Worm (Caenorhabditis elegans) whole organism, midembryonic: ENCODE results near the gene W06B4.2.

Experiments used
- T22C8.4 ChIP-seq: fragments of 200-800 bp; sonication (Bioruptor generic); IDR thresholded peaks from 2 replicates; pipeline ENCODE4 v1.3.6; 2022; ENCODE audit warnings: missing genetic modification characterization, missing compliant biosample characterization
- cog-1 ChIP-seq: sonication (generic microtip); optimal IDR thresholded peaks from 2 replicates; lab custom pipeline; 2016; ENCODE audit warnings: missing genetic modification characterization, missing compliant biosample characterization
- flt-1 ChIP-seq: fragments of 200-800 bp; sonication (Bioruptor generic); IDR thresholded peaks from 2 replicates; pipeline ENCODE4 v1.3.6; 2022; ENCODE audit warnings: missing genetic modification characterization, missing compliant biosample characterization
- klf-2 ChIP-seq: fragments of 200-800 bp; sonication (Bioruptor generic); conservative IDR thresholded peaks from 2 replicates; pipeline ENCODE4 v1.3.6; 2022; ENCODE audit warnings: missing genetic modification reagents, missing genetic modification characterization, missing compliant biosample characterization
- med-1 ChIP-seq: sonication (generic microtip); optimal IDR thresholded peaks from 2 replicates; lab custom pipeline; 2017; ENCODE audit warnings: missing genetic modification characterization, mild to moderate bottlenecking, missing compliant biosample characterization, antibody characterized with exemption, missing genetic modification reagents; ENCODE audit not compliant: insufficient read depth
- ref-1 ChIP-seq: fragments of 200-800 bp; sonication (Bioruptor generic); conservative IDR thresholded peaks from 2 replicates; pipeline ENCODE4 v1.3.6; 2022; ENCODE audit warnings: missing genetic modification reagents, missing genetic modification characterization, missing compliant biosample characterization
- tab-1 ChIP-seq: fragments of 200-800 bp; sonication (Bioruptor generic); IDR thresholded peaks from 2 replicates; pipeline ENCODE4 v1.3.6; 2022; ENCODE audit warnings: missing genetic modification characterization, missing compliant biosample characterization
- ztf-29 ChIP-seq: fragments of 200-800 bp; sonication (Bioruptor generic); IDR thresholded peaks from 2 replicates; pipeline ENCODE4 v1.3.6; 2022; ENCODE audit warnings: missing genetic modification reagents, missing genetic modification characterization, missing compliant biosample characterization

ce11 chrII:4462842-4463241, 5.1 kb upstream of the W06B4.2 start:
- TF ChIP-seq ref-1 (no peak), klf-2 (GFP tag; lab: Robert Waterston, UW) (no peak), cog-1 (tag; lab: Kevin White, UChicago) (no peak), flt-1 (GFP tag; lab: Robert Waterston, UW) (no peak), tab-1 (GFP tag; lab: Robert Waterston, UW) (no peak), T22C8.4 (no peak), ztf-29 (no peak), med-1 (GFP tag; lab: Kevin White, UChicago) (no peak)
